Worm (Caenorhabditis elegans): ENCODE results near the gene dpy-28.

The dpy-28 gene

DNA sequence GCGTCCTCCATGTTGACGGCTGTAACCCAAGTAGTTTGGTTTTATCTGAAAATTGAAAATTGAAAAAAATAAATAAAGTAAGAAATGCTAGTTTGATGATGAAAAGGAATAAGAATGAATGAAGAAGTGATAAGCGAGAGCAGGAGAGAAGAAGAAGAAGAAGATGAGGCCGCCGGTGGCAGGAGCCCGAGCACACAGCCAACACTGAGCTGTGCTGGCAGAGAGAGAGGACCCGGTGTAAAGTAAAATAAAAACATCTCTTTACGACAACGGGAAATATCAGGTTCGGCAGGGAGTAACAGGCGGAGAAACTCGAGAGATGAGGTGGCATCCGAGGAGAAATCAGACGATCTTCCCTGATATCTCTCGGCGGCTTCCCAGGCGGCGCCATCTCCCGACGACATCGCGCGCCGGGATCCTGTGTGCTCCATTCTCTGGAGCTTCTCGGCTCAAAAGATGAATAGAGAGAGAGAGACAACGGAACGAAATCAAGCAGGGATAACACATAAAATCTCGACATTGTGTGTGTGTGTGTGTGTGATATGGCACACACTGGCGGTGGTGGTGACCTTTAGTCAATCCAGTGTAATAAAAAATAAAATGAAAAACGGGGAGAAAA is 54.0 kb downstream of the dpy-28 start, which contains the start of gene sca-1 (continued):
- TF ChIP-seq C17E4.6 (GFP tag; IDR thresholded peaks at IDR 0.05) (no peak), sdz-38 (tag; optimal IDR thresholded peaks at IDR 0.05) (no peak), chd-7 (tag; optimal IDR thresholded peaks at IDR 0.05) (peak; percentile 51), dox-1 (GFP tag; IDR thresholded peaks at IDR 0.05) (no peak), T26A5.8 (tag; optimal IDR thresholded peaks at IDR 0.05) (no peak), T07F8.4 (tag; optimal IDR thresholded peaks at IDR 0.05) (no peak), F55B11.4 (tag; optimal IDR thresholded peaks at IDR 0.05; ENCODE audit: borderline replicate concordance, insufficient read depth) (no peak), nfya-2 (GFP tag; IDR thresholded peaks at IDR 0.05) (no peak), nhr-120 (GFP tag; IDR thresholded peaks at IDR 0.05) (no peak), mel-28 (tag; optimal IDR thresholded peaks at IDR 0.05; ENCODE audit: borderline replicate concordance) (no peak), hrde-1 (tag; optimal IDR thresholded peaks at IDR 0.05; ENCODE audit: borderline replicate concordance) (no peak), tlf-1 (GFP tag; optimal IDR thresholded peaks at IDR 0.05) (no peak), F49E8.2 (tag; optimal IDR thresholded peaks at IDR 0.05; ENCODE audit: insufficient read depth) (no peak), lag-1 (GFP tag; IDR thresholded peaks at IDR 0.05) (no peak), cebp-1 (GFP tag; IDR thresholded peaks at IDR 0.05) (no peak), cebp-1 (tag; optimal IDR thresholded peaks at IDR 0.05) (no peak), unc-130 (GFP tag; optimal IDR thresholded peaks at IDR 0.05) (no peak), aptf-2 (GFP tag; conservative IDR thresholded peaks at IDR 0.05) (no peak), zim-3 (tag; optimal IDR thresholded peaks at IDR 0.05) (no peak), Y67H2A.10 (GFP tag; conservative IDR thresholded peaks at IDR 0.05) (no peak), F57A8.1 (GFP tag; optimal IDR thresholded peaks at IDR 0.05) (no peak), F52B5.7 (tag; optimal IDR thresholded peaks at IDR 0.05) (peak; percentile 32), lsy-27 (tag; optimal IDR thresholded peaks at IDR 0.05; ENCODE audit: borderline replicate concordance, insufficient read depth) (no peak), lir-1 (GFP tag; conservative IDR thresholded peaks at IDR 0.05) (no peak), sea-2 (GFP tag; IDR thresholded peaks at IDR 0.05) (no peak), ceh-58 (GFP tag; IDR thresholded peaks at IDR 0.05) (no peak), tbp1 (GFP tag; optimal IDR thresholded peaks at IDR 0.05) (no peak), lin-54 (GFP tag; optimal IDR thresholded peaks at IDR 0.05) (no peak), ztf-3 (GFP tag; optimal IDR thresholded peaks at IDR 0.05) (no peak), nhr-80 (tag; optimal IDR thresholded peaks at IDR 0.05) (no peak), somi-1 (GFP tag; optimal IDR thresholded peaks at IDR 0.05) (peak; percentile 55), F22D6.2 (tag; optimal IDR thresholded peaks at IDR 0.05) (no peak), aptf-3 (GFP tag; IDR thresholded peaks at IDR 0.05) (no peak), B0336.3 (GFP tag; IDR thresholded peaks at IDR 0.05) (no peak), mcd-1 (GFP tag; IDR thresholded peaks at IDR 0.05) (0 out of 2 replicates have a peak, but pooled peaks have one; percentile 24), unc-62 (GFP tag; optimal IDR thresholded peaks at IDR 0.05) (no peak), hmg-1.2 (GFP tag; IDR thresholded peaks at IDR 0.05) (no peak), nhr-90 (tag; optimal IDR thresholded peaks at IDR 0.05) (no peak), Y53G8AR.9 (GFP tag; conservative IDR thresholded peaks at IDR 0.05) (no peak), F37B4.10 (GFP tag; IDR thresholded peaks at IDR 0.05) (0 out of 2 replicates have a peak, but pooled peaks have one; percentile 72), repo-1 (tag; optimal IDR thresholded peaks at IDR 0.05) (peak; percentile 31), madf-6 (GFP tag; IDR thresholded peaks at IDR 0.05) (no peak), C06A6.2 (GFP tag; conservative IDR thresholded peaks at IDR 0.05) (no peak), gei-17 (GFP tag; optimal IDR thresholded peaks at IDR 0.05) (no peak), ceh-100 (GFP tag; IDR thresholded peaks at IDR 0.05) (no peak), bed-1 (GFP tag; IDR thresholded peaks at IDR 0.05) (0 out of 2 replicates have a peak, but pooled peaks have one; percentile 17), akir-1 (GFP tag; optimal IDR thresholded peaks at IDR 0.05) (no peak), ztf-26 (tag; optimal IDR thresholded peaks at IDR 0.05) (no peak), hsf-1 (GFP tag; IDR thresholded peaks at IDR 0.05) (no peak)
